Fruit fly (Drosophila melanogaster): Measurements from ENCODE around the gene AttD.

The AttD gene

dm6 chr3R:17583658-17584460 lies 41.2 kb upstream of the AttD start (continued):
- TF ChIP-seq CG10565 (GFP tag; optimal IDR thresholded peaks at IDR 0.05) (no peak), CG4854 (GFP tag; optimal IDR thresholded peaks at IDR 0.05) (no peak), gce (GFP tag; IDR thresholded peaks at IDR 0.05) (no peak), CG12155 (GFP tag; optimal IDR thresholded peaks at IDR 0.05) (peak; percentile 15), usp (GFP tag; optimal IDR thresholded peaks at IDR 0.05) (no peak), CG14667 (GFP tag; IDR thresholded peaks at IDR 0.05) (no peak; the same call in 1 of the 2 replicates), CG13296 (GFP tag; optimal IDR thresholded peaks at IDR 0.05) (no peak), corto (GFP tag; optimal IDR thresholded peaks at IDR 0.05) (no peak), CG4360 (GFP tag; IDR thresholded peaks at IDR 0.05) (no peak), Xbp1 (GFP tag; optimal IDR thresholded peaks at IDR 0.05) (peak; percentile 27), chm (GFP tag; IDR thresholded peaks at IDR 0.05) (no peak; the same call in 1 of the 2 replicates), dmrt99B (tag; optimal IDR thresholded peaks at IDR 0.05) (peak; percentile 71), CG14441 (GFP tag; IDR thresholded peaks at IDR 0.05) (no peak), CG2120 (GFP tag; optimal IDR thresholded peaks at IDR 0.05) (no peak), lbe (GFP tag; optimal IDR thresholded peaks at IDR 0.05) (no peak), luna (GFP tag; optimal IDR thresholded peaks at IDR 0.05) (no peak), CG14860 (GFP tag; IDR thresholded peaks at IDR 0.05; ENCODE audit: partially characterized antibody) (no peak), toy (GFP tag; IDR thresholded peaks at IDR 0.05) (no peak), Taf1 (GFP tag; IDR thresholded peaks at IDR 0.05) (no peak), D19B (GFP tag; optimal IDR thresholded peaks at IDR 0.05) (no peak), z (GFP tag; IDR thresholded peaks at IDR 0.05) (no peak), CG1832 (GFP tag; optimal IDR thresholded peaks at IDR 0.05) (no peak), CG3065 (GFP tag; optimal IDR thresholded peaks at IDR 0.05) (peak; percentile 10), tio (GFP tag; optimal IDR thresholded peaks at IDR 0.05) (no peak), CG10366 (GFP tag; IDR thresholded peaks at IDR 0.05) (no peak), CG15073 (GFP tag; optimal IDR thresholded peaks at IDR 0.05) (no peak), dan (GFP tag; IDR thresholded peaks at IDR 0.05) (no peak), CG17829 (tag; optimal IDR thresholded peaks at IDR 0.05) (peak; percentile 68), HmgD (GFP tag; optimal IDR thresholded peaks at IDR 0.05) (no peak), CG2875 (GFP tag; optimal IDR thresholded peaks at IDR 0.05) (peak; percentile 20), Atf3 (GFP tag; optimal IDR thresholded peaks at IDR 0.05) (no peak), pzg (GFP tag; optimal IDR thresholded peaks at IDR 0.05) (no peak), ttk (GFP tag; IDR thresholded peaks at IDR 0.05) (peak; percentile 28), zen (tag; optimal IDR thresholded peaks at IDR 0.05) (peak; percentile 67), Neu2 (GFP tag; optimal IDR thresholded peaks at IDR 0.05; ENCODE audit: borderline replicate concordance) (no peak), CG2116 (GFP tag; optimal IDR thresholded peaks at IDR 0.05) (no peak), BEAF-32 (GFP tag; optimal IDR thresholded peaks at IDR 0.05) (no peak), sim (GFP tag; IDR thresholded peaks at IDR 0.05) (no peak), pho (GFP tag; optimal IDR thresholded peaks at IDR 0.05) (no peak), CG14050 (GFP tag; IDR thresholded peaks at IDR 0.05) (no peak), ara (GFP tag; IDR thresholded peaks at IDR 0.05) (peak; percentile 69), CG2199 (GFP tag; IDR thresholded peaks at IDR 0.05) (no peak), Doc3 (GFP tag; IDR thresholded peaks at IDR 0.05; ENCODE audit: partially characterized antibody) (no peak), CG13775 (GFP tag; optimal IDR thresholded peaks at IDR 0.05) (no peak), Lim3 (GFP tag; IDR thresholded peaks at IDR 0.05) (no peak), croc (GFP tag; conservative IDR thresholded peaks at IDR 0.05) (peak; percentile 55), ind (GFP tag; optimal IDR thresholded peaks at IDR 0.05) (peak; percentile 7), salm (tag; optimal IDR thresholded peaks at IDR 0.05) (peak; percentile 10), CG7963 (GFP tag; IDR thresholded peaks at IDR 0.05; ENCODE audit: partially characterized antibody) (no peak), CG11560 (tag; IDR thresholded peaks at IDR 0.05) (no peak), CG4282 (GFP tag; optimal IDR thresholded peaks at IDR 0.05) (no peak)
